Worm (Caenorhabditis elegans): ENCODE data around the gene F38A6.4.

Gene F38A6.4

DNA sequence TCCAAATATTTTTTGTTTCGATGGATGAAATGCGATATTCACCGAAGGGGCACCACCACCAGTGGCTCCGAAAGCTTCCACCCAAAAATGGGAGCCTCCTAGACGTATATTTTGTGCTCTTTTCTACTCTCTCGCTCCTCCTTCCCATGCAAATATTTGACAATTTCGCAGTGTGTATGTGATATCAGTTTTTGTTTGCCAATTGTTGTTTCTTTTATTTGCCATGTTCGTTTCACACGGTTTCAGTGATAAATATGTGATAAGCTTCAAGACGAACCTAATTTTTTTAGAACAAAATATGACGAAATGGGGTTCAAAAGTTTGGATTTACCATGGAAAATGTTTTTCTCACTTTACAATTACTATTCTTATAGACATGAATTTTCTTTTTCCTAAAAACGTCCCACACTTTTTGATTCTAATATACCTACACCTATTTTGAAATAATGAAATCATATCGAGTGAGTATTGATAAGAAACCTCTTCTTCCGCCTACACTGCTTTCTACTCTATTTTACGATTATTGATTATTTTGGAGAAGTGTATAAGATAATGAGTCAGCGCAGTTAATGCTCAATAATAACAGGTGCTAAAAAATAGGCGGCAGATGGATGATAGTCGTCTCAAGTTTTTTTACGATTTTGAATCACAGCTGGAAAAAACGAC is 21.2 kb downstream of the F38A6.4 start:
- TF ChIP-seq unc-62 (GFP tag; optimal IDR thresholded peaks at IDR 0.05), result no peak

DNA sequence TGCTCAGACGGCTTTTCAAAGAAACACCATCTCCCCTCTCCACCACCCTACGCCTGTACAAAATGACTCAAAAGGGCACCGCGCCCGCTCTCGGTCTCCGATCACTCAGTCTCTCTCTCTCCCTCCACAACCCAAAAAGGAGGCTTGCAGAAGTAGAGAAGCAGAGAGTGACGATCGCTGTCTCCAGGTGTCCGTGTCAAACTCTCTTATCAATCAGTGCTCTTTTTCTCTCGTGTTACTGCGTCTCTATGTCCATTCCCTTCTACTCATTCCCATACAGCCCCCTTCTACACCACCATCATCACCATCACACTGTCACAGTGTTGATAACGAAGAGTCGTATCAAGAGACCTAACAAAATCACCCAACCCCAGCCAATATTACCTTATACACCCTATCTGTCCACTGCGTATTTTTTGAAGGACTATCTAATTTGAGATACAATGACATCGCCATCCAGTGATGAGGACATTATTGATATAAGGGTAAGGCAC is 22.5 kb downstream of the F38A6.4 start, which contains the start of gene pha-4:
Gene pha-4, plus strand, starts transcription at position 444 of the 494 bp plus-strand sequence.
- TF ChIP-seq unc-62 (GFP tag; optimal IDR thresholded peaks at IDR 0.05), result no peak

DNA sequence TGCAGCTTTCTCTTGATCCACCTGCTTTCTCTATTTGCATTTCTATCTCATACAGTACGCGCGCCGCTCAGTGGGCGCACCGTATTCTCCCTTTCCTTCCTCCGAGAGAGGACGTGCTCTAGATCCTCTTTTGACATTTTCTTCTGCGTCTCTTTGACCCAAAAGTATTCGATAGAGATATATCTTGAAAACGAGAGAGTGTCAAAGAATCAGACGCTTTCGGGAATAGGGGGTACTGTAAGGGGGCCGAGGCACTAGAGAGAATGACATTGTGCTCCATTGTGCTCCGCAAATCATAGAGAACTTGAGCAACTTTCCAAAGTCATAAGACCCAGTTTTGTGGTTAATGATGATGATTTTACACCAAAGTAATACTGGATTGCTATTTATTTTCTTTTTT is 26.1 kb downstream of the F38A6.4 start:
- TF ChIP-seq unc-62 (GFP tag; optimal IDR thresholded peaks at IDR 0.05), result no peak

DNA sequence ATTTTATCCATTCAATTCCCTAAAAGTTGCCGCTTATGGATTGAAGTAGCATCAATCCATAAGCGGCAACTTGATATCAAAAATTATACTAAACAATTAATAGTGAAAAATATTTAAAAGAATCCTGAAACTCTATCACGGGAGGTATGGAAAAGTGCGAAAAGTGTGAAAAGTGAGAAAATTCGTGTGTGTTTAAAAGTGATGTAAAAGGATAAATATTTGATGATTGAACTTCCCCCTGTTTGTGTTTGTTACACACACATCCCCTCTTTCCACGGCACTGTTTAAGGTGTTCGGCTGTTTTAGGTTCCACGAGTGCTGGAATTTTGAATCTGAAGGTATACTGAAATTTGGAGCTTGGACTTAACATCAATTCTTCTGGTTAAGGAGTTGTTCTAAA is 27.2 kb downstream of the F38A6.4 start:
- TF ChIP-seq unc-62 (GFP tag; optimal IDR thresholded peaks at IDR 0.05), result no peak

DNA sequence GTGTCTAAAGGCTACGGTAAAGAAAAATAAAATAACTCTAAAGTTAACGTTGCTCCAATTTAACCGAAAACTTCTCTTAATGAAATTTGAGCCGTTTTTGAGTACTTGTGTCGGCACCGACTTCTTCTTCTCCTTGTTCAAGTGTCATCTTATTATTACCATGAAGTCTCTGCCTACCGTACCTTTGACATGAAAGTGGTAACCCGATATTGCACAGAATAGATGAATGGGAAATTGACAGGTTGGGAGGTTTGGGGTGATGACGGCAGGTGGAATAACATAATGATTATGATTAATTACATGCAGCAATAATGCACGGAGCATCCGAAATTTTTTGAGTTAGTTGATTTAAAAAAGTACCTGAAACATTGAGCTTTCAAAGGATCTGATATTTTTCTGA is 28.4 kb downstream of the F38A6.4 start:
- no peak for TF ChIP-seq unc-62 (GFP tag; optimal IDR thresholded peaks at IDR 0.05)

DNA sequence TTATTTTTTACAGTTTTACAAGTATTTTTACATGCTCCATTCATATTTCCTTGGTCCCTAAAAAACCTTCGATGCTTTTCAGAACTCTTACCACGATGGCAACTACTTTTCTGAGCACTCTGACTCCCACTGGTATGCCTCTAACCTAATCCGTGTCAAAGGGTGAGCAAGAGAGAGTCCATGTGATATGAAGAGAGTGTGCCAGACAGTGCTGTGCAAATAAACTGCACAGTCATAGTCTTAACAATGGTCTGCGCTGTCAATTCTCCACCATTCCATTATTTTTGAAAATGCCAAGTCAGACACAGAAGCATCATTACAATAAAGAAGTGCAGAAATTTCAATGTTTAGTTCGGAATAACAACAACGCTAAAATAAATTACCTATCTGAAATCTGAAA is 29.9 kb downstream of the F38A6.4 start:
- TF ChIP-seq unc-62 (GFP tag; optimal IDR thresholded peaks at IDR 0.05), result no peak

DNA sequence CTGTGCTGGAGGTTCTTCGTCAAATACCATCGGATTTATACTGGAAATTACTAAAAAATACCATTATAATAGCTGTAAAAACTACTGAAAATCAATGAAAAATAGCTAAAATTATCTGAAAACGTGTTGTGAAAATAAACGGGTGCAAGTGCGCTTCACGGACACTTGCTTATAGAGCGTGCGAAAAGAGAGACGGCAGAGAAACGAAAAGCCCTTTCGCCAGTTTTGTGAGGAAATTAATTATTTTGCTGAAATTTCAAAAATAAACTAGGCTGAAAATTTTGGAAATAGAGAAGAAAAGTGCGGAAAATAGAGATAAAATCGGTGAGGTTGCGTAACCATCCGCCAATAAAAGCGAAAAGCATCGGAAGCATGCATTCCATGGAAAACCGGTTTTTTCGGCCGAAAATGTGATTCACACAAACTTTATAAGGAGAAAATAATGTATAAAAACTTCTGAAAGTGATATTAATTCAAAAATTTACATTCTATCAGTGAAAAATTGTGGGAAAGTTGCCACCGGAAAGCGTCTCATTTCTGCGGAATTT is 30.8 kb downstream of the F38A6.4 start, which contains the start of gene dnj-25:
Gene dnj-25, minus strand, starts transcription at position 57 of the 548 bp plus-strand sequence.
- TF ChIP-seq unc-62 (GFP tag; optimal IDR thresholded peaks at IDR 0.05), result no peak

DNA sequence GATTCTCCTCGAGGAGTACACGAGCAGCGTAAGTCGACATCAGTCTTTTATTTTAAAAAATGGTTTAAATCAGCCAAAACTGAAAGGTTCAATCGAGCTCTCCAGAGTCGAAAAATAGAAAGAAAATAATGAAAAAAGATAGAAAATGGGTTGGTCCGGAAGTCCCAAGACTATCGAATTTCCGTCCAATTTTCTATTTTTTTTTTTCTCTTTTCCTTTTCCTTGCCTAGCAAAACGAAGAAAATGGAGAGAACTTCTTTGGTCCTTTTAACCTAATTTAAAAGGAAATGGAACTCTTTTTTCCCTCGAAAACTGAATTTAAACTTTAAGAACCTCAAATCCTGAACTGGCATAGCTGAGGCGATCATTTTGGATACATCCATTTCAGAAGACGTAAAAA is 35.8 kb downstream of the F38A6.4 start:
- TF ChIP-seq unc-62 (GFP tag; optimal IDR thresholded peaks at IDR 0.05), result no peak

DNA sequence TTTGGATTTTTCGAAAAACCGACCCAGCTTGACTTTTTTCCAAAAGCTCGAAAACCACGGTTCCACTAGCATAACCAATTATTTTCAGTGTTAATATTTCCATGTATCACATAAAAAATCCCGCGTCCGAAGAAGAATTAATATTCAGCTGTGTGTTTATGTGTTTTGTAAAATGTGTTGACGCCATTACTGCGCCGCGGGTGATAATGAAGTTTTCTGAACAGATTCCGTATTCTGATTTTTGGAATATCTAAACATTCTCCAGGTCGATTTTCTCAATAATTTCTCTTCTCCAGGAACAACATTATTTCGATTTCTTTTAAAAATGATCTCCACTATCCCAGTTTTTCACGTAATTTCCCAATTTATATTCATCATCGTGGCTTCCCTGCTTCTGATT is 40.5 kb downstream of the F38A6.4 start, which contains the start of gene srxa-6:
Gene srxa-6, plus strand, starts transcription at position 301 of the 400 bp plus-strand sequence.
- no peak for TF ChIP-seq unc-62 (GFP tag; optimal IDR thresholded peaks at IDR 0.05)

DNA sequence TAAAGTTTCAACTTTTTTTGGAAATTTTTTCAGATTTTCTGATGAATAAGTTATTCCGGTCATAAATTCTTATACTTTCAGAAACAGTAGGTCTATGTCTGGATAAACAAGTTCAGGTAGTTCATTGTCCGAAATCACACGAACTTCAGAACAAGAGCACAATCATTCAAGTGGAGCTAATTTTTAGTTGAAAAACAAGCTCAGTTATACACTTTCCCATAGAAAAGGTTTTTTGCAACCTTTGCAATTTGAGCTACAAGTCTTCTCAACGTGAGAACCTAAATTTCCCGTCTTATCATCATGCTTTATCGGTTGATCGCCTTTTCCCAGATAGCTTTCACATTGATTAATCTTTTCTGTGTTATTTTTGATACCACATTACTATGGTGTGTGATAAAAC is 43.4 kb downstream of the F38A6.4 start, which contains the start of gene srxa-1:
Gene srxa-1, plus strand, starts transcription at position 301 of the 400 bp plus-strand sequence.
- TF ChIP-seq unc-62 (GFP tag; optimal IDR thresholded peaks at IDR 0.05), result no peak

DNA sequence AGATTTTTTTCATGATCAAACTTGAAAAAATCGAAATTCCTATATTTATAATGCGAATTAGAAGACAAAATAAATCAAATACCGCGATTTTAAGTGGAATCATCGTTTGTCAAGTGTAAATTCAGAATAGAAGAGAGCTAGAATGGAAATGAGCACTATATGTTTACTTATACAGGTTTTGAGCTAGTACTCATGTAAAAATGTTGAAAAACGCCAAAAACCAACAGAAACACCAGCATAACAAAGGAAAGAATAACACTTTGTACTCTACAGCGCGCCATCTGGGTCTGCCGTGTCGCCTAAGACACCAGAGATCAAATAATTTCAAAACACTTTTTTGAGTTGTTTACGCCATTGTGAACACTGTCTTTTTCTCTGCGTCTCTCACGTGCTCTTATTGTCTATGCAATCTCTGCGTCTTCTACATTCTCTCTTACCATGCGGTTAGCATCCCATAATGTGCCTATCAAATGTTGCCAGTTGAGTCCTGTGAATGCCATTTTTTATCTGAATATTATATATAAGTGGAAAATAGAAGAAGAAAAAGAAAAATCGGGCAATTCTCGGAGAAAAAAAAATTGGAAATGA is 46.3 kb downstream of the F38A6.4 start, which contains the start of gene ipla-3:
Gene ipla-3, minus strand, starts transcription at position 510 of the 588 bp plus-strand sequence.
- no peak for TF ChIP-seq unc-62 (GFP tag; optimal IDR thresholded peaks at IDR 0.05)

DNA sequence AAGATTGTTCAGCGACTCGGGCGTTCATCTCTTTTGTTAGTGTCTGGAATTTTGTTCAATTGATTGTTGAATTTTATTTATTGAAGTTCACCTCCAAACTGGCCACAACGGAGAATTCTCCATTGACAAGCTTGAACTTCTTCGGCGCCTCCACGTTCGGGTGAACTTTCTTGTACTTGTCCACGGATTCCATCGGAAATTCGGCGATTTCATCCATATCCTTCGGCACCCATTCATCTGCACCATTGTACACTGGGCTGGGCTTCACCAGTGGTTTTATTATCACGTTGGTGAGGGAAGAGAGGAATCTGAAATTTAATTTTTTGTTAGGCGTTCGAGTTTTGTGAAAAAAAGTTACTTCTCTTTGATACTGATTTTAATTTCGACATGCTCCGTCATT is 47.7 kb downstream of the F38A6.4 start:
- TF ChIP-seq unc-62 (GFP tag; optimal IDR thresholded peaks at IDR 0.05), result no peak

All from whole organism, dauer.